Worm (Caenorhabditis elegans): ENCODE results near the gene fbxb-30.
A peak's percentile ranks its signal among the peaks of the same experiment; 100 is the strongest.
"Not testable (repeated sequence)": the region's sequence is repeated elsewhere in the genome, so short reads cannot be mapped to it uniquely, and the experiment has no call there.

The fbxb-30 gene

ce11 chrII:1040464-1040863 is 39.2 kb upstream of the fbxb-30 start, which contains the start of gene fbxb-39:
Gene fbxb-39 (minus strand): TSS chrII:1040564.
- TF ChIP-seq sea-2 (GFP tag; IDR thresholded peaks at IDR 0.05) (no peak), ceh-27 (GFP tag; optimal IDR thresholded peaks at IDR 0.05) (no peak), egl-18 (GFP tag; IDR thresholded peaks at IDR 0.05) (no peak), ceh-40 (GFP tag; IDR thresholded peaks at IDR 0.05) (no peak)

ce11 chrII:1034457-1034856 is 33.2 kb upstream of the fbxb-30 start:
- TF ChIP-seq lin-26 (GFP tag; IDR thresholded peaks at IDR 0.05) (0 out of 2 replicates have a peak, but pooled peaks have one; percentile 23), attf-6 (GFP tag; IDR thresholded peaks at IDR 0.05) (0 out of 2 replicates have a peak, but pooled peaks have one; percentile 20), F33H1.4 (GFP tag; IDR thresholded peaks at IDR 0.05) (peak; percentile 44)

- no peak for TF ChIP-seq ceh-79 (tag; optimal IDR thresholded peaks at IDR 0.05)
- TF ChIP-seq nhr-80 (tag; optimal IDR thresholded peaks at IDR 0.05), result peak; percentile 58
- no peak for TF ChIP-seq madf-6 (GFP tag; IDR thresholded peaks at IDR 0.05)
- no peak for TF ChIP-seq snpc-3.4 (tag; optimal IDR thresholded peaks at IDR 0.05)
Measured at ce11 chrII:1028602-1029001, 27.4 kb upstream of the fbxb-30 start, which contains the start of gene math-34. Gene math-34 (plus strand): TSS chrII:1028972.

- no peak for TF ChIP-seq aptf-2 (GFP tag; conservative IDR thresholded peaks at IDR 0.05)
- no peak for TF ChIP-seq B0035.1 (tag; optimal IDR thresholded peaks at IDR 0.05)
- no peak for TF ChIP-seq F10E7.11 (tag; optimal IDR thresholded peaks at IDR 0.05)
- TF ChIP-seq B0336.3 (GFP tag; IDR thresholded peaks at IDR 0.05), result no peak
- no peak for TF ChIP-seq ceh-100 (GFP tag; IDR thresholded peaks at IDR 0.05)
- no peak for TF ChIP-seq madf-6 (GFP tag; IDR thresholded peaks at IDR 0.05)
- TF ChIP-seq Y53G8AR.9 (GFP tag; conservative IDR thresholded peaks at IDR 0.05), result no peak
- no peak for TF ChIP-seq snpc-3.4 (tag; optimal IDR thresholded peaks at IDR 0.05)
- no peak for TF ChIP-seq sdz-38 (tag; optimal IDR thresholded peaks at IDR 0.05)
- TF ChIP-seq xnd-1 (tag; optimal IDR thresholded peaks at IDR 0.05), result no peak
- TF ChIP-seq ztf-28 (GFP tag; IDR thresholded peaks at IDR 0.05), result no peak
- no peak for TF ChIP-seq hmg-1.2 (GFP tag; IDR thresholded peaks at IDR 0.05)
- no peak for TF ChIP-seq T26A5.8 (tag; optimal IDR thresholded peaks at IDR 0.05)
Measured at ce11 chrII:1026670-1027069, 25.4 kb upstream of the fbxb-30 start, which contains the start of gene M01D1.12. Gene M01D1.12 (plus strand): TSS chrII:1026970.

ce11 chrII:1024684-1025083 is 23.4 kb upstream of the fbxb-30 start, which contains the start of gene btb-11:
Gene btb-11 (minus strand): TSS chrII:1024784.
- not testable (repeated sequence) for TF ChIP-seq F22D6.2, F10E7.11, pha-4 (tag; optimal IDR thresholded peaks at IDR 0.05)

ce11 chrII:1006375-1006774 is 5.1 kb upstream of the fbxb-30 start, which contains the start of gene F45D11.14:
Gene F45D11.14 (minus strand): TSS chrII:1006475.
- not testable (repeated sequence) for TF ChIP-seq ceh-40, bed-2, hmg-20 (GFP tag; IDR thresholded peaks at IDR 0.05)

- TF ChIP-seq C17E4.6 (GFP tag; IDR thresholded peaks at IDR 0.05), result no peak
- no peak for TF ChIP-seq athp-1 (tag; optimal IDR thresholded peaks at IDR 0.05)
- no peak for TF ChIP-seq pbrm-1 (GFP tag; IDR thresholded peaks at IDR 0.05)
- TF ChIP-seq ceh-58 (GFP tag; IDR thresholded peaks at IDR 0.05), result no peak
- no peak for TF ChIP-seq Y67H2A.10 (GFP tag; conservative IDR thresholded peaks at IDR 0.05)
- no peak for TF ChIP-seq F37B4.10 (GFP tag; IDR thresholded peaks at IDR 0.05)
- no peak for TF ChIP-seq unc-130 (GFP tag; optimal IDR thresholded peaks at IDR 0.05)
- TF ChIP-seq snpc-1.3 (tag; optimal IDR thresholded peaks at IDR 0.05; ENCODE audit: insufficient read depth), result no peak
- TF ChIP-seq C06A6.2 (GFP tag; conservative IDR thresholded peaks at IDR 0.05), result no peak
- TF ChIP-seq zim-3 (tag; optimal IDR thresholded peaks at IDR 0.05), result no peak
- TF ChIP-seq ama-1 (optimal IDR thresholded peaks at IDR 0.05), result no peak
- TF ChIP-seq ama-1 (GFP tag; optimal IDR thresholded peaks at IDR 0.05), result no peak
- TF ChIP-seq let-607 (tag; optimal IDR thresholded peaks at IDR 0.05), result no peak
- TF ChIP-seq lin-26 (GFP tag; IDR thresholded peaks at IDR 0.05), result no peak
Measured at ce11 chrII:999493-999892, 1.8 kb downstream of the fbxb-30 start, which contains the start of gene fbxb-29. Gene fbxb-29 (minus strand): TSS chrII:999593.

Data from whole organism, young adult.